Worm (Caenorhabditis elegans) whole organism, L4 larva: Measurements from ENCODE around the gene dna-2.
A peak's percentile ranks its signal among the peaks of the same experiment; 100 is the strongest.

ENCODE experiments used
- D1046.2 ChIP-seq: fragments of 200-800 bp; sonication (Bioruptor generic); IDR thresholded peaks from 2 replicates; pipeline ENCODE4 v1.3.6; 2022; ENCODE audit warnings: missing genetic modification characterization, missing compliant biosample characterization
- F10B5.3 ChIP-seq: sonication (generic microtip); optimal IDR thresholded peaks from 2 replicates; lab custom pipeline; 2016; ENCODE audit warnings: mild to moderate bottlenecking, missing genetic modification characterization, missing compliant biosample characterization
- F37D6.2 ChIP-seq: sonication (generic microtip); optimal IDR thresholded peaks from 2 replicates; lab custom pipeline; 2016; ENCODE audit warnings: mild to moderate bottlenecking, missing genetic modification characterization, missing compliant biosample characterization
- F44E2.7 ChIP-seq: fragments of 200-800 bp; sonication (Bioruptor generic); IDR thresholded peaks from 2 replicates; pipeline ENCODE4 v2.1.2; 2022; ENCODE audit warnings: missing genetic modification characterization, missing compliant biosample characterization
- Y105C5A.15 ChIP-seq: fragments of 200-800 bp; sonication (Bioruptor generic); IDR thresholded peaks from 2 replicates; pipeline ENCODE4 v1.3.6; 2022; ENCODE audit warnings: missing genetic modification characterization, missing compliant biosample characterization
- Y48G9A.11 ChIP-seq: fragments of 200-800 bp; sonication (Bioruptor generic); IDR thresholded peaks from 2 replicates; pipeline ENCODE4 v1.3.6; 2022; ENCODE audit warnings: missing genetic modification reagents, missing genetic modification characterization, missing compliant biosample characterization
- ama-1 ChIP-seq: fragments of 150-350 bp; optimal IDR thresholded peaks from 2 replicates; lab custom pipeline; 2014; ENCODE audit warnings: inconsistent platforms, mixed read lengths
- arid-1 ChIP-seq: fragments of 200-800 bp; sonication (Bioruptor generic); conservative IDR thresholded peaks from 2 replicates; pipeline ENCODE4 v1.3.6; 2022; ENCODE audit warnings: missing genetic modification reagents, missing genetic modification characterization, missing compliant biosample characterization
- attf-4 ChIP-seq: sonication (generic microtip); optimal IDR thresholded peaks from 3 replicates; lab custom pipeline; 2017; ENCODE audit warnings: missing biosample characterization, missing genetic modification characterization
- ceh-20 ChIP-seq: fragments of 200-800 bp; sonication (Bioruptor generic); IDR thresholded peaks from 2 replicates; pipeline ENCODE4 v1.3.6; 2022; ENCODE audit warnings: missing genetic modification reagents, missing genetic modification characterization, missing compliant biosample characterization
- ceh-28 ChIP-seq: fragments of 150-350 bp; optimal IDR thresholded peaks from 2 replicates; lab custom pipeline; 2014; ENCODE audit warnings: missing biosample characterization, missing genetic modification reagents, missing genetic modification characterization
- ceh-32 ChIP-seq: sonication (generic microtip); optimal IDR thresholded peaks from 2 replicates; lab custom pipeline; 2016; ENCODE audit warnings: mild to moderate bottlenecking, missing genetic modification characterization, missing compliant biosample characterization; ENCODE audit not compliant: poor library complexity
- ceh-44 ChIP-seq: fragments of 200-800 bp; sonication (Bioruptor generic); IDR thresholded peaks from 2 replicates; pipeline ENCODE4 v1.3.6; 2022; ENCODE audit warnings: missing genetic modification reagents, missing genetic modification characterization, missing compliant biosample characterization
- ceh-62 ChIP-seq: sonication (generic microtip); optimal IDR thresholded peaks from 2 replicates; lab custom pipeline; 2017; ENCODE audit warnings: missing biosample characterization, missing genetic modification characterization
- ctbp-1 ChIP-seq: fragments of 200-800 bp; sonication (Bioruptor generic); IDR thresholded peaks from 2 replicates; pipeline ENCODE4 v1.3.6; 2022; ENCODE audit warnings: missing genetic modification reagents, missing genetic modification characterization, missing compliant biosample characterization
- daf-19 ChIP-seq: fragments of 200-800 bp; sonication (Bioruptor generic); conservative IDR thresholded peaks from 2 replicates; pipeline ENCODE4 v1.3.6; 2022; ENCODE audit warnings: missing genetic modification characterization, missing compliant biosample characterization
- daf-8 ChIP-seq: fragments of 200-800 bp; sonication (Bioruptor generic); IDR thresholded peaks from 2 replicates; pipeline ENCODE4 v1.3.6; 2022; ENCODE audit warnings: missing genetic modification characterization, missing compliant biosample characterization
- dmd-8 ChIP-seq: fragments of 200-800 bp; sonication (Bioruptor generic); IDR thresholded peaks from 2 replicates; pipeline ENCODE4 v1.3.6; 2022; ENCODE audit warnings: missing genetic modification characterization, missing compliant biosample characterization
- dpl-1 ChIP-seq: fragments of 150-350 bp; optimal IDR thresholded peaks from 2 replicates; lab custom pipeline; 2014; ENCODE audit warnings: missing biosample characterization, missing genetic modification reagents, missing genetic modification characterization
- duxl-1 ChIP-seq: sonication (generic microtip); optimal IDR thresholded peaks from 2 replicates; lab custom pipeline; 2016; ENCODE audit warnings: mild to moderate bottlenecking, missing genetic modification characterization, moderate library complexity, missing compliant biosample characterization; ENCODE audit not compliant: poor library complexity
- dve-1 ChIP-seq: sonication (generic microtip); optimal IDR thresholded peaks from 2 replicates; lab custom pipeline; 2017; ENCODE audit warnings: antibody characterized with exemption, mild to moderate bottlenecking, missing genetic modification characterization, missing compliant biosample characterization; ENCODE audit not compliant: insufficient read depth
- egl-43 ChIP-seq: fragments of 200-800 bp; sonication (Bioruptor generic); IDR thresholded peaks from 2 replicates; pipeline ENCODE4 v1.3.6; 2022; ENCODE audit warnings: missing genetic modification reagents, missing genetic modification characterization, missing compliant biosample characterization
- fkh-10 ChIP-seq: fragments of 150-350 bp; optimal IDR thresholded peaks from 2 replicates; lab custom pipeline; 2014; ENCODE audit warnings: missing biosample characterization, missing genetic modification reagents, missing genetic modification characterization
- fos-1 ChIP-seq: fragments of 150-350 bp; optimal IDR thresholded peaks from 2 replicates; lab custom pipeline; 2014; ENCODE audit warnings: missing biosample characterization, missing genetic modification characterization
- hif-1 ChIP-seq, 2 experiments: sonication (generic microtip); optimal IDR thresholded peaks; 2 replicates each; lab custom pipeline; 2016 to 2017; ENCODE audit warnings: missing compliant biosample characterization in 2 of 2, missing genetic modification characterization in 2 of 2, missing genetic modification reagents in 2 of 2, missing genotype in 2 of 2, mild to moderate bottlenecking in 1 of 2
- hlh-11 ChIP-seq: fragments of 200-800 bp; sonication (Bioruptor generic); optimal IDR thresholded peaks from 2 replicates; lab custom pipeline; 2018; ENCODE audit warnings: mild to moderate bottlenecking, missing genetic modification characterization, missing compliant biosample characterization
- hlh-30 ChIP-seq: sonication (generic microtip); optimal IDR thresholded peaks from 2 replicates; lab custom pipeline; 2017; ENCODE audit warnings: antibody characterized with exemption, mild to moderate bottlenecking, missing genetic modification characterization, missing compliant biosample characterization; ENCODE audit not compliant: insufficient read depth
- lim-7 ChIP-seq: fragments of 200-800 bp; sonication (Bioruptor generic); IDR thresholded peaks from 2 replicates; pipeline ENCODE4 v1.3.6; 2022; ENCODE audit warnings: missing genetic modification characterization, missing compliant biosample characterization
- lin-29 ChIP-seq: fragments of 200-800 bp; sonication (Bioruptor generic); IDR thresholded peaks from 2 replicates; pipeline ENCODE4 v1.3.6; 2022; ENCODE audit warnings: missing genetic modification reagents, missing genetic modification characterization, missing compliant biosample characterization
- lin-38 ChIP-seq: fragments of 200-800 bp; sonication (Bioruptor generic); IDR thresholded peaks from 2 replicates; pipeline ENCODE4 v1.3.6; 2022; ENCODE audit warnings: missing genetic modification reagents, missing genetic modification characterization, missing compliant biosample characterization
- nhr-11 ChIP-seq: fragments of 150-350 bp; optimal IDR thresholded peaks from 2 replicates; lab custom pipeline; 2014; ENCODE audit warnings: missing biosample characterization, missing genetic modification characterization
- nhr-111 ChIP-seq: fragments of 200-800 bp; sonication (Bioruptor generic); optimal IDR thresholded peaks from 2 replicates; lab custom pipeline; 2018; ENCODE audit warnings: mild to moderate bottlenecking, missing genetic modification characterization, missing compliant biosample characterization
- nhr-25 ChIP-seq: sonication (generic microtip); optimal IDR thresholded peaks from 2 replicates; lab custom pipeline; 2017; ENCODE audit warnings: missing genetic modification characterization, mild to moderate bottlenecking, missing compliant biosample characterization, antibody characterized with exemption, moderate library complexity, borderline replicate concordance; ENCODE audit not compliant: insufficient read depth
- nhr-42 ChIP-seq: fragments of 200-800 bp; sonication (Bioruptor generic); IDR thresholded peaks from 2 replicates; pipeline ENCODE4 v1.3.6; 2022; ENCODE audit warnings: missing genetic modification characterization, missing compliant biosample characterization
- nhr-48 ChIP-seq: sonication (generic microtip); optimal IDR thresholded peaks from 2 replicates; lab custom pipeline; 2016; ENCODE audit warnings: mild to moderate bottlenecking, missing genetic modification characterization, missing compliant biosample characterization
- pha-4 ChIP-seq, 2 experiments: fragments of 150-350 bp in 1 of 2; fragments of 200-800 bp in 1 of 2; sonication (Bioruptor generic) in 1 of 2; IDR thresholded peaks in 1 of 2; optimal IDR thresholded peaks in 1 of 2; 2 replicates each; pipeline versions ENCODE4 v1.3.6 to Lab custom; 2014 to 2022; ENCODE audit warnings: missing genetic modification characterization in 2 of 2, missing genetic modification reagents in 2 of 2, missing biosample characterization in 1 of 2, missing compliant biosample characterization in 1 of 2
- php-3 ChIP-seq: fragments of 200-800 bp; sonication (Bioruptor generic); IDR thresholded peaks from 2 replicates; pipeline ENCODE4 v1.3.6; 2022; ENCODE audit warnings: missing genetic modification reagents, missing genetic modification characterization, missing compliant biosample characterization
- rbr-2 ChIP-seq: sonication (generic microtip); optimal IDR thresholded peaks from 2 replicates; lab custom pipeline; 2016; ENCODE audit warnings: missing genotype, missing genetic modification characterization, missing compliant biosample characterization
- saeg-2 ChIP-seq: fragments of 200-800 bp; sonication (Bioruptor generic); IDR thresholded peaks from 2 replicates; pipeline ENCODE4 v1.3.6; 2022; ENCODE audit warnings: missing genetic modification reagents, missing genetic modification characterization, missing compliant biosample characterization
- set-16 ChIP-seq: fragments of 200-800 bp; sonication (Bioruptor generic); IDR thresholded peaks from 2 replicates; pipeline ENCODE4 v1.3.6; 2022; ENCODE audit warnings: missing genetic modification reagents, missing genetic modification characterization, missing compliant biosample characterization
- skn-1 ChIP-seq: fragments of 150-350 bp; optimal IDR thresholded peaks from 2 replicates; lab custom pipeline; 2014; ENCODE audit warnings: missing biosample characterization, missing genetic modification characterization
- snpc-1.2 ChIP-seq: fragments of 200-800 bp; sonication (Bioruptor generic); IDR thresholded peaks from 2 replicates; pipeline ENCODE4 v1.3.6; 2022; ENCODE audit warnings: missing genetic modification reagents, missing genetic modification characterization, missing compliant biosample characterization
- spr-3 ChIP-seq: fragments of 200-800 bp; sonication (Bioruptor generic); optimal IDR thresholded peaks from 2 replicates; lab custom pipeline; 2018; ENCODE audit warnings: mild to moderate bottlenecking, missing genetic modification characterization, missing compliant biosample characterization
- tag-97 ChIP-seq: fragments of 200-800 bp; sonication (Bioruptor generic); IDR thresholded peaks from 2 replicates; pipeline ENCODE4 v1.3.6; 2022; ENCODE audit warnings: missing genetic modification characterization, missing compliant biosample characterization
- tra-1 ChIP-seq: fragments of 200-800 bp; sonication (Bioruptor generic); IDR thresholded peaks from 2 replicates; pipeline ENCODE4 v1.3.6; 2022; ENCODE audit warnings: missing genetic modification reagents, missing genetic modification characterization, missing compliant biosample characterization
- unc-130 ChIP-seq: sonication (generic microtip); optimal IDR thresholded peaks from 2 replicates; lab custom pipeline; 2016; ENCODE audit warnings: missing genetic modification reagents, missing genetic modification characterization, missing compliant biosample characterization
- zag-1 ChIP-seq: fragments of 150-350 bp; optimal IDR thresholded peaks from 2 replicates; lab custom pipeline; 2014; ENCODE audit warnings: missing biosample characterization, missing genetic modification characterization
- zfp-2 ChIP-seq: sonication (generic microtip); optimal IDR thresholded peaks from 2 replicates; lab custom pipeline; 2016; ENCODE audit warnings: mild to moderate bottlenecking, missing genetic modification characterization, missing compliant biosample characterization
- ztf-11 ChIP-seq: fragments of 150-350 bp; optimal IDR thresholded peaks from 2 replicates; lab custom pipeline; 2014; ENCODE audit warnings: missing biosample characterization, missing genetic modification characterization
- ztf-7 ChIP-seq: fragments of 150-350 bp; optimal IDR thresholded peaks from 2 replicates; lab custom pipeline; 2014; ENCODE audit warnings: missing biosample characterization, missing genetic modification characterization

The dna-2 gene

ce11 chrII:11777893-11778480 lies at the start of gene dna-2, which contains the start of gene patr-1:
dna-2 (plus strand) TSS chrII:11778430.
patr-1 (minus strand) TSS chrII:11777943.
- TF ChIP-seq ztf-11 (tag; lab: Kevin White, UChicago) = no peak
- no peak for TF ChIP-seq F10B5.3 (tag; lab: Kevin White, UChicago)
- TF ChIP-seq nhr-111 (GFP tag; lab: Kevin White, UChicago) = no peak
- no peak for TF ChIP-seq saeg-2 (GFP tag; lab: Robert Waterston, UW)
- peak; percentile 59 for TF ChIP-seq hlh-11 (tag; lab: Kevin White, UChicago)
- no peak for TF ChIP-seq Y48G9A.11 (GFP tag; lab: Robert Waterston, UW)
- TF ChIP-seq nhr-25 (tag; lab: Kevin White, UChicago) = no peak
- 0 out of 2 replicates have a peak, but pooled peaks have one; percentile 59 for TF ChIP-seq ceh-44 (GFP tag; lab: Robert Waterston, UW)
- no peak for TF ChIP-seq pha-4 (GFP tag; IDR thresholded peaks at IDR 0.05; lab: Robert Waterston, UW)
- TF ChIP-seq pha-4 (tag; optimal IDR thresholded peaks at IDR 0.05; lab: Kevin White, UChicago) = no peak
- no peak for TF ChIP-seq ceh-62 (tag; lab: Kevin White, UChicago)
- no peak for TF ChIP-seq F37D6.2 (tag; lab: Kevin White, UChicago)
- no peak for TF ChIP-seq ceh-28
- TF ChIP-seq skn-1 = no peak
- TF ChIP-seq ctbp-1 (GFP tag; lab: Robert Waterston, UW) = no peak
- TF ChIP-seq ceh-20 (GFP tag; lab: Robert Waterston, UW) = no peak
- no peak for TF ChIP-seq dmd-8 (GFP tag; lab: Robert Waterston, UW)
- no peak for TF ChIP-seq zag-1
- peak; percentile 85 for TF ChIP-seq dpl-1
- TF ChIP-seq nhr-42 (GFP tag; lab: Robert Waterston, UW) = peak; percentile 19; the same call in 1 of the 2 replicates
- TF ChIP-seq fos-1 = no peak
- TF ChIP-seq hlh-30 (tag; lab: Kevin White, UChicago) = peak; percentile 64
- no peak for TF ChIP-seq egl-43 (GFP tag; lab: Robert Waterston, UW)
- no peak for TF ChIP-seq rbr-2 (tag; lab: Kevin White, UChicago)
- no peak for TF ChIP-seq lin-29 (GFP tag; lab: Robert Waterston, UW)
- no peak for TF ChIP-seq snpc-1.2 (GFP tag; lab: Robert Waterston, UW)
- no peak for TF ChIP-seq tag-97 (GFP tag; lab: Robert Waterston, UW)
- TF ChIP-seq nhr-48 = no peak
- no peak for TF ChIP-seq duxl-1 (tag; lab: Kevin White, UChicago)
- TF ChIP-seq hif-1 (tag; optimal IDR thresholded peaks at IDR 0.05; lab: Kevin White, UChicago) = peak in 1 of 2 experiments; percentile 32
- TF ChIP-seq dve-1 = peak; percentile 37
- TF ChIP-seq F44E2.7 (GFP tag; lab: Robert Waterston, UW) = no peak
- no peak for TF ChIP-seq fkh-10 (GFP tag; lab: Kevin White, UChicago)
- TF ChIP-seq ama-1 (lab: Kevin White, UChicago) = peak; percentile 67
- TF ChIP-seq nhr-11 (tag; lab: Kevin White, UChicago) = peak; percentile 30
- no peak for TF ChIP-seq Y105C5A.15 (GFP tag; lab: Robert Waterston, UW)
- no peak for TF ChIP-seq daf-8 (GFP tag; lab: Robert Waterston, UW)
- no peak for TF ChIP-seq tra-1
- TF ChIP-seq lim-7 (GFP tag; lab: Robert Waterston, UW) = no peak
- no peak for TF ChIP-seq spr-3 (GFP tag; lab: Kevin White, UChicago)
- TF ChIP-seq ztf-7 (tag; lab: Kevin White, UChicago) = no peak
- TF ChIP-seq arid-1 (GFP tag; lab: Robert Waterston, UW) = no peak
- no peak for TF ChIP-seq attf-4 (tag; lab: Kevin White, UChicago)
- no peak for TF ChIP-seq daf-19 (GFP tag; lab: Robert Waterston, UW)
- TF ChIP-seq set-16 (GFP tag; lab: Robert Waterston, UW) = 0 out of 2 replicates have a peak, but pooled peaks have one; percentile 6
- TF ChIP-seq lin-38 = peak; percentile 65
- no peak for TF ChIP-seq D1046.2 (GFP tag; lab: Robert Waterston, UW)
- TF ChIP-seq unc-130 (GFP tag; lab: Kevin White, UChicago) = peak; percentile 37
- no peak for TF ChIP-seq php-3
- no peak for TF ChIP-seq zfp-2
- no peak for TF ChIP-seq ceh-32 (tag; lab: Kevin White, UChicago)
